Worm (Caenorhabditis elegans): ENCODE data around the gene dhrs-4.

ce11 chrV:12877579-12877978 is 44.8 kb upstream of the dhrs-4 start:
- TF ChIP-seq dpl-1 (GFP tag; optimal IDR thresholded peaks at IDR 0.05) = no peak
- TF ChIP-seq nhr-120 (GFP tag; IDR thresholded peaks at IDR 0.05) = no peak
- no peak for TF ChIP-seq ama-1 (optimal IDR thresholded peaks at IDR 0.05)
- TF ChIP-seq ama-1 (GFP tag; optimal IDR thresholded peaks at IDR 0.05) = no peak
- TF ChIP-seq ztf-22 (GFP tag; optimal IDR thresholded peaks at IDR 0.05) = no peak
- TF ChIP-seq pha-4 (tag; optimal IDR thresholded peaks at IDR 0.05) = no peak
- no peak for TF ChIP-seq snpc-4 (GFP tag; optimal IDR thresholded peaks at IDR 0.05)
- TF ChIP-seq snpc-4 (tag; optimal IDR thresholded peaks at IDR 0.05) = no peak
- TF ChIP-seq attf-3 (GFP tag; conservative IDR thresholded peaks at IDR 0.05) = no peak
- TF ChIP-seq nhr-90 (tag; optimal IDR thresholded peaks at IDR 0.05) = no peak
